Worm (Caenorhabditis elegans) whole organism, young adult: ENCODE data around the gene T07D1.3.

Experiments used
- C17E4.6 ChIP-seq: fragments of 200-800 bp; sonication (Bioruptor generic); IDR thresholded peaks from 2 replicates; pipeline ENCODE4 v1.3.6; 2022; ENCODE audit warnings: missing genetic modification reagents, missing genetic modification characterization, missing compliant biosample characterization
- D2030.7 ChIP-seq: fragments of 200-800 bp; sonication (Bioruptor generic); IDR thresholded peaks from 2 replicates; pipeline ENCODE4 v1.3.6; 2022; ENCODE audit warnings: missing genetic modification reagents, missing genetic modification characterization, missing compliant biosample characterization
- F37B4.10 ChIP-seq: fragments of 200-800 bp; sonication (Bioruptor generic); IDR thresholded peaks from 2 replicates; pipeline ENCODE4 v1.3.6; 2022; ENCODE audit warnings: missing genetic modification characterization, missing compliant biosample characterization
- F39B2.1 ChIP-seq: fragments of 200-800 bp; sonication (Bioruptor generic); IDR thresholded peaks from 2 replicates; pipeline ENCODE4 v1.3.6; 2022; ENCODE audit warnings: missing genetic modification reagents, missing genetic modification characterization, missing compliant biosample characterization
- F49E8.2 ChIP-seq: sonication (generic microtip); optimal IDR thresholded peaks from 3 replicates; lab custom pipeline; 2017; ENCODE audit warnings: missing genetic modification characterization, mild to moderate bottlenecking, missing compliant biosample characterization, antibody characterized with exemption, moderate library complexity; ENCODE audit not compliant: insufficient read depth
- F52B5.7 ChIP-seq: sonication (generic microtip); optimal IDR thresholded peaks from 2 replicates; lab custom pipeline; 2016; ENCODE audit warnings: mild to moderate bottlenecking, missing genetic modification characterization, missing compliant biosample characterization
- F57A8.1 ChIP-seq: fragments of 200-800 bp; sonication (Bioruptor generic); optimal IDR thresholded peaks from 2 replicates; lab custom pipeline; 2018; ENCODE audit warnings: mild to moderate bottlenecking, missing genetic modification characterization, moderate library complexity, missing compliant biosample characterization
- F57C9.4 ChIP-seq: sonication (generic microtip); optimal IDR thresholded peaks from 2 replicates; lab custom pipeline; 2017; ENCODE audit warnings: mild to moderate bottlenecking, missing genetic modification characterization, missing compliant biosample characterization
- T07F8.4 ChIP-seq: sonication (generic microtip); optimal IDR thresholded peaks from 2 replicates; lab custom pipeline; 2016; ENCODE audit warnings: mild to moderate bottlenecking, missing genetic modification characterization, moderate library complexity, missing compliant biosample characterization
- Y67H2A.10 ChIP-seq: fragments of 200-800 bp; sonication (Bioruptor generic); conservative IDR thresholded peaks from 2 replicates; pipeline ENCODE4 v1.3.6; 2022; ENCODE audit warnings: missing genetic modification reagents, missing genetic modification characterization, missing compliant biosample characterization
- Y79H2A.3 ChIP-seq: fragments of 200-800 bp; sonication (Bioruptor generic); conservative IDR thresholded peaks from 2 replicates; pipeline ENCODE4 v1.3.6; 2022; ENCODE audit warnings: missing genetic modification reagents, missing genetic modification characterization, missing compliant biosample characterization
- ZK185.1 ChIP-seq: sonication (generic microtip); optimal IDR thresholded peaks from 2 replicates; lab custom pipeline; 2016; ENCODE audit warnings: mild to moderate bottlenecking, missing genetic modification characterization, missing compliant biosample characterization; ENCODE audit not compliant: poor library complexity, severe bottlenecking
- akir-1 ChIP-seq: fragments of 200-800 bp; sonication (Bioruptor generic); optimal IDR thresholded peaks from 2 replicates; lab custom pipeline; 2018; ENCODE audit warnings: mild to moderate bottlenecking, missing genetic modification characterization, moderate library complexity, missing compliant biosample characterization
- ama-1 ChIP-seq, 3 experiments: fragments of 150-350 bp in 1 of 3; sonication (generic microtip) in 2 of 3; optimal IDR thresholded peaks; 2 replicates each; lab custom pipeline; 2014 to 2018; ENCODE audit warnings: missing biosample characterization in 2 of 3, missing genetic modification characterization in 2 of 3, missing genetic modification reagents in 2 of 3
- aptf-3 ChIP-seq: fragments of 200-800 bp; sonication (Bioruptor generic); IDR thresholded peaks from 2 replicates; pipeline ENCODE4 v1.3.6; 2022; ENCODE audit warnings: missing genetic modification characterization, missing compliant biosample characterization
- athp-1 ChIP-seq: sonication (generic microtip); optimal IDR thresholded peaks from 2 replicates; lab custom pipeline; 2017; ENCODE audit warnings: mild to moderate bottlenecking, missing genetic modification characterization, missing compliant biosample characterization
- attf-3 ChIP-seq: fragments of 200-800 bp; sonication (Bioruptor generic); conservative IDR thresholded peaks from 2 replicates; pipeline ENCODE4 v1.3.6; 2022; ENCODE audit warnings: missing genetic modification reagents, missing genetic modification characterization, missing compliant biosample characterization
- attf-6 ChIP-seq: fragments of 200-800 bp; sonication (Bioruptor generic); IDR thresholded peaks from 2 replicates; pipeline ENCODE4 v1.3.6; 2022; ENCODE audit warnings: missing genetic modification reagents, missing genetic modification characterization, missing compliant biosample characterization
- ceh-100 ChIP-seq: fragments of 200-800 bp; sonication (Bioruptor generic); IDR thresholded peaks from 2 replicates; pipeline ENCODE4 v1.3.6; 2022; ENCODE audit warnings: missing genetic modification reagents, missing genetic modification characterization, missing compliant biosample characterization
- ceh-79 ChIP-seq: sonication (generic microtip); optimal IDR thresholded peaks from 2 replicates; lab custom pipeline; 2017; ENCODE audit warnings: mild to moderate bottlenecking, missing genetic modification characterization, missing compliant biosample characterization
- dpl-1 ChIP-seq: fragments of 150-350 bp; optimal IDR thresholded peaks from 2 replicates; lab custom pipeline; 2014; ENCODE audit warnings: missing biosample characterization, missing genetic modification reagents, missing genetic modification characterization
- egl-18 ChIP-seq: fragments of 200-800 bp; sonication (Bioruptor generic); IDR thresholded peaks from 2 replicates; pipeline ENCODE4 v1.3.6; 2022; ENCODE audit warnings: missing genetic modification reagents, missing genetic modification characterization, missing compliant biosample characterization
- ekl-4 ChIP-seq: fragments of 200-800 bp; sonication (Bioruptor generic); IDR thresholded peaks from 2 replicates; pipeline ENCODE4 v1.3.6; 2022; ENCODE audit warnings: missing genetic modification reagents, missing genetic modification characterization, missing compliant biosample characterization
- gei-17 ChIP-seq: fragments of 200-800 bp; sonication (Bioruptor generic); optimal IDR thresholded peaks from 2 replicates; lab custom pipeline; 2018; ENCODE audit warnings: mild to moderate bottlenecking, missing genetic modification characterization, missing compliant biosample characterization
- hlh-26 ChIP-seq: fragments of 200-800 bp; sonication (Bioruptor generic); conservative IDR thresholded peaks from 2 replicates; pipeline ENCODE4 v1.3.6; 2022; ENCODE audit warnings: missing genetic modification reagents, missing genetic modification characterization, missing compliant biosample characterization
- hmg-1.2 ChIP-seq: fragments of 200-800 bp; sonication (Bioruptor generic); IDR thresholded peaks from 2 replicates; pipeline ENCODE4 v1.3.6; 2022; ENCODE audit warnings: missing genetic modification reagents, missing genetic modification characterization, missing compliant biosample characterization
- lag-1 ChIP-seq: fragments of 200-800 bp; sonication (Bioruptor generic); IDR thresholded peaks from 2 replicates; pipeline ENCODE4 v1.3.6; 2022; ENCODE audit warnings: missing genetic modification reagents, missing genetic modification characterization, missing compliant biosample characterization
- let-526 ChIP-seq: fragments of 200-800 bp; sonication (Bioruptor generic); IDR thresholded peaks from 2 replicates; pipeline ENCODE4 v1.3.6; 2022; ENCODE audit warnings: missing genetic modification reagents, missing genetic modification characterization, missing compliant biosample characterization
- lin-26 ChIP-seq: fragments of 200-800 bp; sonication (Bioruptor generic); IDR thresholded peaks from 2 replicates; pipeline ENCODE4 v1.3.6; 2022; ENCODE audit warnings: missing genetic modification reagents, missing genetic modification characterization, missing compliant biosample characterization
- lin-54 ChIP-seq: fragments of 200-800 bp; sonication (Bioruptor generic); optimal IDR thresholded peaks from 2 replicates; lab custom pipeline; 2018; ENCODE audit warnings: mild to moderate bottlenecking, missing genetic modification characterization, missing compliant biosample characterization
- lsl-1 ChIP-seq: fragments of 200-800 bp; sonication (Bioruptor generic); optimal IDR thresholded peaks from 2 replicates; lab custom pipeline; 2018; ENCODE audit warnings: mild to moderate bottlenecking, missing genetic modification characterization, moderate library complexity, missing compliant biosample characterization
- lsy-27 ChIP-seq: sonication (generic microtip); optimal IDR thresholded peaks from 2 replicates; lab custom pipeline; 2017; ENCODE audit warnings: missing genetic modification characterization, mild to moderate bottlenecking, missing compliant biosample characterization, antibody characterized with exemption, missing genotype, borderline replicate concordance; ENCODE audit not compliant: insufficient read depth
- madf-10 ChIP-seq: sonication (generic microtip); optimal IDR thresholded peaks from 2 replicates; lab custom pipeline; 2016; ENCODE audit warnings: mild to moderate bottlenecking, missing genetic modification characterization, missing compliant biosample characterization
- madf-6 ChIP-seq: fragments of 200-800 bp; sonication (Bioruptor generic); IDR thresholded peaks from 2 replicates; pipeline ENCODE4 v1.3.6; 2022; ENCODE audit warnings: missing genetic modification reagents, missing genetic modification characterization, missing compliant biosample characterization
- mcd-1 ChIP-seq: fragments of 200-800 bp; sonication (Bioruptor generic); IDR thresholded peaks from 2 replicates; pipeline ENCODE4 v1.3.6; 2022; ENCODE audit warnings: missing genetic modification reagents, missing genetic modification characterization, missing compliant biosample characterization
- mes-4 ChIP-seq: sonication (generic microtip); optimal IDR thresholded peaks from 2 replicates; lab custom pipeline; 2016; ENCODE audit warnings: missing genotype, missing genetic modification characterization, missing compliant biosample characterization
- mxl-1 ChIP-seq: sonication (generic microtip); optimal IDR thresholded peaks from 2 replicates; lab custom pipeline; 2016; ENCODE audit warnings: missing genetic modification characterization, missing compliant biosample characterization
- nfya-1 ChIP-seq: sonication (generic microtip); optimal IDR thresholded peaks from 2 replicates; lab custom pipeline; 2017; ENCODE audit warnings: antibody characterized with exemption, missing compliant biosample characterization, missing genetic modification characterization, borderline replicate concordance; ENCODE audit not compliant: insufficient read depth
- nfya-2 ChIP-seq: fragments of 200-800 bp; sonication (Bioruptor generic); IDR thresholded peaks from 2 replicates; pipeline ENCODE4 v1.3.6; 2022; ENCODE audit warnings: missing genetic modification reagents, missing genetic modification characterization, missing compliant biosample characterization
- nhr-120 ChIP-seq: fragments of 200-800 bp; sonication (Bioruptor generic); IDR thresholded peaks from 2 replicates; pipeline ENCODE4 v1.3.6; 2022; ENCODE audit warnings: missing genetic modification characterization, missing compliant biosample characterization
- pha-4 ChIP-seq: fragments of 150-350 bp; sonication (generic microtip); optimal IDR thresholded peaks from 2 replicates; lab custom pipeline; 2014; ENCODE audit warnings: missing biosample characterization, missing genetic modification reagents, missing genetic modification characterization
- sdz-38 ChIP-seq: sonication (generic microtip); optimal IDR thresholded peaks from 2 replicates; lab custom pipeline; 2016; ENCODE audit warnings: missing genotype, missing genetic modification characterization, missing compliant biosample characterization
- snpc-1.1 ChIP-seq: sonication (generic microtip); optimal IDR thresholded peaks from 2 replicates; lab custom pipeline; 2017; ENCODE audit warnings: missing genetic modification characterization, mild to moderate bottlenecking, missing compliant biosample characterization, antibody characterized with exemption, moderate library complexity, missing genotype, missing genetic modification reagents; ENCODE audit not compliant: insufficient read depth
- snpc-3.4 ChIP-seq: sonication (generic microtip); optimal IDR thresholded peaks from 2 replicates; lab custom pipeline; 2017; ENCODE audit warnings: missing genetic modification characterization, mild to moderate bottlenecking, missing compliant biosample characterization, antibody characterized with exemption, moderate library complexity, missing genotype, missing genetic modification reagents
- sptf-2 ChIP-seq: fragments of 200-800 bp; sonication (Bioruptor generic); optimal IDR thresholded peaks from 2 replicates; lab custom pipeline; 2018; ENCODE audit warnings: mild to moderate bottlenecking, missing genetic modification characterization, missing compliant biosample characterization
- tlf-1 ChIP-seq: fragments of 200-800 bp; sonication (Bioruptor generic); optimal IDR thresholded peaks from 2 replicates; lab custom pipeline; 2018; ENCODE audit warnings: mild to moderate bottlenecking, missing genetic modification characterization, missing compliant biosample characterization
- unc-130 ChIP-seq: sonication (generic microtip); optimal IDR thresholded peaks from 2 replicates; lab custom pipeline; 2016; ENCODE audit warnings: missing genetic modification reagents, missing genetic modification characterization, missing compliant biosample characterization
- zfh-2 ChIP-seq: fragments of 200-800 bp; sonication (Bioruptor generic); conservative IDR thresholded peaks from 2 replicates; pipeline ENCODE4 v1.3.6; 2022; ENCODE audit warnings: missing genetic modification reagents, missing genetic modification characterization, missing compliant biosample characterization
- zim-3 ChIP-seq: sonication (generic microtip); optimal IDR thresholded peaks from 2 replicates; lab custom pipeline; 2017; ENCODE audit warnings: mild to moderate bottlenecking, missing genetic modification characterization, moderate library complexity, missing compliant biosample characterization

Gene T07D1.3

ce11 chrX:2401883-2402282, 41.3 kb downstream of the T07D1.3 start, which contains the start of gene dhhc-9:
Gene dhhc-9 (minus strand): TSS chrX:2402036.
- TF ChIP-seq attf-3, result no peak
- peak; percentile 33 for TF ChIP-seq ZK185.1
- no peak for TF ChIP-seq F52B5.7 (tag; lab: Kevin White, UChicago)
- no peak for TF ChIP-seq F37B4.10 (GFP tag; lab: Robert Waterston, UW)
- TF ChIP-seq ama-1 (optimal IDR thresholded peaks at IDR 0.05; lab: Kevin White, UChicago), result no peak
- no peak for TF ChIP-seq ama-1 (GFP tag; optimal IDR thresholded peaks at IDR 0.05; lab: Kevin White, UChicago)
- TF ChIP-seq madf-10 (tag; lab: Kevin White, UChicago), result no peak
- no peak for TF ChIP-seq lag-1 (GFP tag; lab: Robert Waterston, UW)
- no peak for TF ChIP-seq zim-3 (tag; lab: Kevin White, UChicago)
- TF ChIP-seq akir-1 (GFP tag; lab: Kevin White, UChicago), result no peak
- no peak for TF ChIP-seq athp-1
- TF ChIP-seq attf-6 (GFP tag; lab: Robert Waterston, UW), result no peak
- no peak for TF ChIP-seq F49E8.2 (tag; lab: Kevin White, UChicago)
- TF ChIP-seq hlh-26, result no peak
- TF ChIP-seq mes-4 (tag; lab: Kevin White, UChicago), result no peak
- TF ChIP-seq ekl-4 (GFP tag; lab: Robert Waterston, UW), result no peak
- no peak for TF ChIP-seq ceh-79 (tag; lab: Kevin White, UChicago)
- TF ChIP-seq nfya-1, result no peak
- TF ChIP-seq let-526, result no peak
- TF ChIP-seq lin-54, result no peak
- no peak for TF ChIP-seq Y67H2A.10 (GFP tag; lab: Robert Waterston, UW)
- no peak for TF ChIP-seq tlf-1 (GFP tag; lab: Kevin White, UChicago)
- TF ChIP-seq sdz-38 (tag; lab: Kevin White, UChicago), result no peak
- no peak for TF ChIP-seq unc-130 (GFP tag; lab: Kevin White, UChicago)
- 0 out of 2 replicates have a peak, but pooled peaks have one; percentile 11 for TF ChIP-seq madf-6 (GFP tag; lab: Robert Waterston, UW)
- no peak for TF ChIP-seq F57A8.1
- TF ChIP-seq gei-17 (GFP tag; lab: Kevin White, UChicago), result peak; percentile 52
- no peak for TF ChIP-seq mcd-1 (GFP tag; lab: Robert Waterston, UW)
- TF ChIP-seq ceh-100 (GFP tag; lab: Robert Waterston, UW), result no peak
- TF ChIP-seq hmg-1.2 (GFP tag; lab: Robert Waterston, UW), result peak; percentile 97
- TF ChIP-seq F39B2.1 (GFP tag; lab: Robert Waterston, UW), result no peak
- TF ChIP-seq D2030.7 (GFP tag; lab: Robert Waterston, UW), result no peak
- no peak for TF ChIP-seq T07F8.4 (tag; lab: Kevin White, UChicago)
- no peak for TF ChIP-seq dpl-1 (GFP tag; lab: Kevin White, UChicago)
- TF ChIP-seq aptf-3 (GFP tag; lab: Robert Waterston, UW), result no peak
- no peak for TF ChIP-seq Y79H2A.3 (GFP tag; lab: Robert Waterston, UW)
- TF ChIP-seq F57C9.4 (tag; lab: Kevin White, UChicago), result no peak
- no peak for TF ChIP-seq nfya-2 (GFP tag; lab: Robert Waterston, UW)
- no peak for TF ChIP-seq nhr-120 (GFP tag; lab: Robert Waterston, UW)
- TF ChIP-seq pha-4 (tag; lab: Kevin White, UChicago), result no peak
- no peak for TF ChIP-seq snpc-3.4 (tag; lab: Kevin White, UChicago)
- no peak for TF ChIP-seq lsy-27 (tag; lab: Kevin White, UChicago)
- TF ChIP-seq lin-26 (GFP tag; lab: Robert Waterston, UW), result no peak
- no peak for TF ChIP-seq sptf-2 (GFP tag; lab: Kevin White, UChicago)
- TF ChIP-seq egl-18, result no peak
- TF ChIP-seq zfh-2 (GFP tag; lab: Robert Waterston, UW), result no peak
- no peak for TF ChIP-seq mxl-1
- TF ChIP-seq snpc-1.1, result no peak
- TF ChIP-seq C17E4.6 (GFP tag; lab: Robert Waterston, UW), result no peak
- TF ChIP-seq lsl-1 (GFP tag; lab: Kevin White, UChicago), result no peak
